Worm (Caenorhabditis elegans) whole organism, mixed stage, embryonic: Measurements from ENCODE around the gene lsy-2.

Experiments used
- bed-3 ChIP-seq: fragments of 200-800 bp; sonication (Bioruptor generic); optimal IDR thresholded peaks from 3 replicates; lab custom pipeline; 2018; ENCODE audit warnings: mild to moderate bottlenecking, missing genetic modification characterization, moderate library complexity, missing compliant biosample characterization
- ces-1 ChIP-seq: fragments of 150-350 bp; optimal IDR thresholded peaks from 2 replicates; lab custom pipeline; 2014; ENCODE audit warnings: missing biosample characterization, missing genetic modification reagents, missing genetic modification characterization
- drap-1 ChIP-seq: fragments of 200-800 bp; sonication (Bioruptor generic); optimal IDR thresholded peaks from 3 replicates; lab custom pipeline; 2018; ENCODE audit warnings: mild to moderate bottlenecking, missing genetic modification characterization, missing compliant biosample characterization
- elt-1 ChIP-seq: sonication (generic microtip); optimal IDR thresholded peaks from 2 replicates; lab custom pipeline; 2017; ENCODE audit warnings: missing genetic modification characterization, mild to moderate bottlenecking, missing compliant biosample characterization, antibody characterized with exemption, moderate library complexity, borderline replicate concordance; ENCODE audit not compliant: insufficient read depth
- ham-2 ChIP-seq: fragments of 200-800 bp; sonication (Bioruptor generic); optimal IDR thresholded peaks from 2 replicates; lab custom pipeline; 2018; ENCODE audit warnings: mild to moderate bottlenecking, missing genetic modification characterization, missing compliant biosample characterization
- hlh-1 ChIP-seq: fragments of 150-350 bp; optimal IDR thresholded peaks from 2 replicates; lab custom pipeline; 2014; ENCODE audit warnings: missing biosample characterization, missing genetic modification reagents, missing genetic modification characterization
- mep-1 ChIP-seq: fragments of 150-350 bp; optimal IDR thresholded peaks from 2 replicates; lab custom pipeline; 2017; ENCODE audit warnings: missing biosample characterization, missing genetic modification reagents, missing genetic modification characterization, inconsistent platforms
- nhr-2 ChIP-seq: fragments of 150-350 bp; optimal IDR thresholded peaks from 2 replicates; lab custom pipeline; 2014; ENCODE audit warnings: missing biosample characterization, missing genetic modification characterization
- sem-2 ChIP-seq: fragments of 200-800 bp; sonication (Bioruptor generic); optimal IDR thresholded peaks from 2 replicates; lab custom pipeline; 2018; ENCODE audit warnings: mild to moderate bottlenecking, missing genetic modification characterization, missing compliant biosample characterization
- ztf-11 ChIP-seq: fragments of 150-350 bp; optimal IDR thresholded peaks from 2 replicates; lab custom pipeline; 2014; ENCODE audit warnings: missing biosample characterization, missing genetic modification characterization

Gene lsy-2

ce11 chrX:2136937-2137336 is 47.4 kb downstream of the lsy-2 start:
- TF ChIP-seq ham-2 (no peak), bed-3 (GFP tag; lab: Kevin White, UChicago) (no peak), sem-2 (GFP tag; lab: Kevin White, UChicago) (no peak), ces-1 (peak; percentile 62), nhr-2 (tag; lab: Kevin White, UChicago) (no peak), elt-1 (tag; lab: Kevin White, UChicago) (no peak), ztf-11 (tag; lab: Kevin White, UChicago) (no peak)

- no peak for TF ChIP-seq drap-1 (GFP tag; lab: Kevin White, UChicago)
- TF ChIP-seq hlh-1 (tag; lab: Kevin White, UChicago) = peak; percentile 53
- TF ChIP-seq, all 35 proteins: peak for 1
Observed at ce11 chrX:2138923-2139322, 49.4 kb downstream of the lsy-2 start.

ce11 chrX:2140610-2141009 is 51.1 kb downstream of the lsy-2 start:
- TF ChIP-seq ces-1 (peak; percentile 44), ztf-11 (tag; lab: Kevin White, UChicago) (no peak), ham-2 (no peak), bed-3 (GFP tag; lab: Kevin White, UChicago) (no peak), mep-1 (no peak)
